Fruit fly (Drosophila melanogaster) whole organism, embryonic: ENCODE results near the gene CG5639.

Experiments
- Abd-B ChIP-seq: fragments of 200-800 bp; sonication (Bioruptor generic); optimal IDR thresholded peaks from 2 replicates; lab custom pipeline; 2018; ENCODE audit warnings: missing biosample characterization, mild to moderate bottlenecking, missing genetic modification characterization, moderate library complexity
- C15 ChIP-seq: fragments of 200-800 bp; sonication (Bioruptor generic); IDR thresholded peaks from 3 replicates; pipeline ENCODE4 v1.3.6; 2022; ENCODE audit warnings: missing biosample characterization, missing genetic modification characterization
- CG10543 ChIP-seq: fragments of 200-800 bp; sonication (Bioruptor generic); optimal IDR thresholded peaks from 3 replicates; lab custom pipeline; 2017; ENCODE audit warnings: missing biosample characterization, mild to moderate bottlenecking, missing genetic modification characterization, moderate library complexity
- CG12391 ChIP-seq: fragments of 200-800 bp; sonication (Bioruptor generic); optimal IDR thresholded peaks from 3 replicates; lab custom pipeline; 2018; ENCODE audit warnings: missing biosample characterization, mild to moderate bottlenecking, missing genetic modification characterization, moderate library complexity
- CG12744 ChIP-seq: fragments of 200-800 bp; sonication (Bioruptor generic); optimal IDR thresholded peaks from 2 replicates; lab custom pipeline; 2016; ENCODE audit warnings: missing biosample characterization, missing genetic modification characterization
- CG14710 ChIP-seq: fragments of 200-800 bp; sonication (Bioruptor generic); optimal IDR thresholded peaks from 3 replicates; lab custom pipeline; 2019; ENCODE audit warnings: missing biosample characterization, mild to moderate bottlenecking, missing genetic modification characterization, moderate library complexity
- CG2199 ChIP-seq: fragments of 200-800 bp; sonication (Bioruptor generic); IDR thresholded peaks from 3 replicates; pipeline ENCODE4 v1.3.6; 2022; ENCODE audit warnings: missing biosample characterization, missing genetic modification characterization
- CG2875 ChIP-seq: fragments of 200-800 bp; sonication (Bioruptor generic); optimal IDR thresholded peaks from 2 replicates; lab custom pipeline; 2017; ENCODE audit warnings: missing biosample characterization, mild to moderate bottlenecking, missing genetic modification characterization, missing genetic modification reagents
- CG2889 ChIP-seq: fragments of 200-800 bp; sonication (Bioruptor generic); IDR thresholded peaks from 3 replicates; pipeline ENCODE4 v1.3.6; 2022; ENCODE audit warnings: missing biosample characterization, missing genetic modification characterization
- CG30020 ChIP-seq: fragments of 200-800 bp; optimal IDR thresholded peaks from 2 replicates; lab custom pipeline; 2019; ENCODE audit warnings: missing biosample characterization, mild to moderate bottlenecking, missing genetic modification characterization, moderate library complexity
- CG32767 ChIP-seq: fragments of 200-800 bp; sonication (Bioruptor generic); IDR thresholded peaks from 2 replicates; pipeline ENCODE4 v1.3.6; 2022; ENCODE audit warnings: missing biosample characterization, missing genetic modification characterization
- CG4328 ChIP-seq: fragments of 200-800 bp; sonication (Bioruptor generic); optimal IDR thresholded peaks from 3 replicates; lab custom pipeline; 2017; ENCODE audit warnings: missing biosample characterization, missing genetic modification reagents, missing genetic modification characterization
- CG4424 ChIP-seq: fragments of 200-800 bp; sonication (Bioruptor generic); optimal IDR thresholded peaks from 3 replicates; lab custom pipeline; 2016; ENCODE audit warnings: missing biosample characterization, missing genetic modification characterization
- CG4617 ChIP-seq: fragments of 200-800 bp; sonication (Bioruptor generic); optimal IDR thresholded peaks from 3 replicates; lab custom pipeline; 2016; ENCODE audit warnings: missing biosample characterization, missing genetic modification characterization, borderline replicate concordance
- CG6654 ChIP-seq: fragments of 200-800 bp; sonication (Bioruptor generic); optimal IDR thresholded peaks from 2 replicates; lab custom pipeline; 2017; ENCODE audit warnings: missing biosample characterization, mild to moderate bottlenecking, missing genetic modification characterization
- CG6683 ChIP-seq: fragments of 200-800 bp; sonication (Bioruptor generic); optimal IDR thresholded peaks from 2 replicates; lab custom pipeline; 2017; ENCODE audit warnings: missing biosample characterization, mild to moderate bottlenecking, missing genetic modification characterization, missing genetic modification reagents
- CG8924 ChIP-seq: fragments of 200-800 bp; optimal IDR thresholded peaks from 3 replicates; lab custom pipeline; 2019; ENCODE audit warnings: missing biosample characterization, mild to moderate bottlenecking, missing genetic modification characterization, moderate library complexity
- CG9817 ChIP-seq: fragments of 200-800 bp; sonication (Bioruptor generic); optimal IDR thresholded peaks from 2 replicates; lab custom pipeline; 2018; ENCODE audit warnings: missing biosample characterization, mild to moderate bottlenecking, missing genetic modification characterization, moderate library complexity
- CG9932 ChIP-seq: fragments of 200-800 bp; sonication (Bioruptor generic); IDR thresholded peaks from 2 replicates; pipeline ENCODE4 v1.3.6; 2022; ENCODE audit warnings: missing biosample characterization, missing genetic modification characterization
- Deaf1 ChIP-seq: fragments of 200-800 bp; optimal IDR thresholded peaks from 3 replicates; lab custom pipeline; 2019; ENCODE audit warnings: missing biosample characterization, mild to moderate bottlenecking, missing genetic modification characterization, moderate library complexity
- Ets97D ChIP-seq: fragments of 200-800 bp; sonication (Bioruptor generic); optimal IDR thresholded peaks from 3 replicates; lab custom pipeline; 2016; ENCODE audit warnings: missing biosample characterization, missing genetic modification characterization
- Hey ChIP-seq: fragments of 200-800 bp; sonication (Bioruptor generic); optimal IDR thresholded peaks from 3 replicates; lab custom pipeline; 2018; ENCODE audit warnings: missing biosample characterization, mild to moderate bottlenecking, missing genetic modification characterization
- Med ChIP-seq: fragments of 200-800 bp; sonication (Bioruptor generic); peaks from one replicate; lab custom pipeline; 2016; ENCODE audit warnings: missing biosample characterization, missing genetic modification characterization, mild to moderate bottlenecking, inconsistent platforms, moderate library complexity
- Mrtf ChIP-seq: fragments of 200-800 bp; sonication (Bioruptor generic); IDR thresholded peaks from 3 replicates; pipeline ENCODE4 v1.3.6; 2022; ENCODE audit warnings: missing biosample characterization, missing genetic modification characterization
- Oaz ChIP-seq: fragments of 200-800 bp; sonication (Bioruptor generic); IDR thresholded peaks from 2 replicates; pipeline ENCODE4 v1.3.6; 2022; ENCODE audit warnings: missing biosample characterization, missing genetic modification characterization
- Ravus ChIP-seq: fragments of 200-800 bp; sonication (Bioruptor generic); IDR thresholded peaks from 2 replicates; pipeline ENCODE4 v1.3.6; 2022; ENCODE audit warnings: missing biosample characterization, missing genetic modification characterization
- Rfx ChIP-seq: fragments of 200-800 bp; sonication (Bioruptor generic); IDR thresholded peaks from 2 replicates; pipeline ENCODE4 v1.3.6; 2022; ENCODE audit warnings: missing biosample characterization, missing genetic modification characterization
- Rx ChIP-seq: fragments of 200-800 bp; sonication (Bioruptor generic); IDR thresholded peaks from 2 replicates; pipeline ENCODE4 v1.3.6; 2022; ENCODE audit warnings: missing biosample characterization, missing genetic modification characterization
- Scr ChIP-seq: fragments of 200-800 bp; sonication (Bioruptor generic); IDR thresholded peaks from 2 replicates; pipeline ENCODE4 v1.3.6; 2022; ENCODE audit warnings: missing biosample characterization, missing genetic modification characterization; ENCODE audit not compliant: partially characterized antibody
- Sry-β ChIP-seq: fragments of 200-800 bp; sonication (Bioruptor generic); optimal IDR thresholded peaks from 2 replicates; lab custom pipeline; 2018; ENCODE audit warnings: missing biosample characterization, mild to moderate bottlenecking, missing genetic modification characterization, moderate library complexity
- Stat92E ChIP-seq, 3 experiments: fragments of >200 bp in 2 of 3; fragments of 200-800 bp in 1 of 3; sonication (Bioruptor generic) in 1 of 3; optimal IDR thresholded peaks; 2 replicates each; lab custom pipeline; 2017 to 2019; ENCODE audit warnings: missing biosample characterization in 3 of 3, missing genetic modification characterization in 3 of 3, mild to moderate bottlenecking in 1 of 3, moderate library complexity in 1 of 3
- Vsx1 ChIP-seq: fragments of 200-800 bp; sonication (Bioruptor generic); optimal IDR thresholded peaks from 2 replicates; lab custom pipeline; 2017; ENCODE audit warnings: missing biosample characterization, mild to moderate bottlenecking, missing genetic modification characterization, missing genetic modification reagents
- YL-1 ChIP-seq: fragments of 200-800 bp; sonication (Bioruptor generic); optimal IDR thresholded peaks from 3 replicates; lab custom pipeline; 2017; ENCODE audit warnings: missing biosample characterization, mild to moderate bottlenecking, missing genetic modification characterization
- abd-A ChIP-seq: fragments of 200-800 bp; sonication (Bioruptor generic); optimal IDR thresholded peaks from 3 replicates; lab custom pipeline; 2019; ENCODE audit warnings: missing biosample characterization, mild to moderate bottlenecking, missing genetic modification characterization, moderate library complexity
- ac ChIP-seq: fragments of 200-800 bp; sonication (Bioruptor generic); optimal IDR thresholded peaks from 3 replicates; lab custom pipeline; 2017; ENCODE audit warnings: missing biosample characterization, mild to moderate bottlenecking, missing genetic modification characterization
- chn ChIP-seq: fragments of 200-800 bp; sonication (Bioruptor generic); optimal IDR thresholded peaks from 2 replicates; lab custom pipeline; 2016; ENCODE audit warnings: missing biosample characterization, missing genetic modification characterization
- corto ChIP-seq: fragments of 200-800 bp; sonication (Bioruptor generic); optimal IDR thresholded peaks from 2 replicates; lab custom pipeline; 2016; ENCODE audit warnings: missing biosample characterization, mild to moderate bottlenecking, missing genetic modification characterization, moderate library complexity
- crp ChIP-seq, 2 experiments: fragments of 200-800 bp; sonication (Bioruptor generic); optimal IDR thresholded peaks; 2 replicates in 1 of 2; 3 replicates in 1 of 2; lab custom pipeline; 2017; ENCODE audit warnings: missing biosample characterization in 2 of 2, missing genetic modification characterization in 2 of 2, mild to moderate bottlenecking in 1 of 2, moderate library complexity in 1 of 2
- emc ChIP-seq: fragments of 200-800 bp; sonication (Bioruptor generic); optimal IDR thresholded peaks from 2 replicates; lab custom pipeline; 2016; ENCODE audit warnings: missing biosample characterization, missing genetic modification characterization
- en ChIP-seq: fragments of 200-800 bp; sonication (Bioruptor generic); optimal IDR thresholded peaks from 2 replicates; lab custom pipeline; 2016; ENCODE audit warnings: missing biosample characterization, missing genetic modification characterization
- esg ChIP-seq: fragments of 200-800 bp; sonication (Bioruptor generic); conservative IDR thresholded peaks from 2 replicates; pipeline ENCODE4 v1.3.6; 2022; ENCODE audit warnings: missing biosample characterization, missing genetic modification characterization
- gt ChIP-seq: fragments of 200-800 bp; sonication (Bioruptor generic); IDR thresholded peaks from 2 replicates; pipeline ENCODE4 v1.3.6; 2022; ENCODE audit warnings: missing biosample characterization, missing genetic modification characterization
- her ChIP-seq: fragments of 200-800 bp; sonication (Bioruptor generic); optimal IDR thresholded peaks from 2 replicates; lab custom pipeline; 2016; ENCODE audit warnings: missing biosample characterization, missing genetic modification characterization
- nmo ChIP-seq: fragments of 200-800 bp; sonication (Bioruptor generic); optimal IDR thresholded peaks from 2 replicates; lab custom pipeline; 2018; ENCODE audit warnings: missing biosample characterization, mild to moderate bottlenecking, missing genetic modification characterization, moderate library complexity
- pfk ChIP-seq: fragments of 200-800 bp; sonication (Bioruptor generic); optimal IDR thresholded peaks from 2 replicates; lab custom pipeline; 2018; ENCODE audit warnings: missing biosample characterization, mild to moderate bottlenecking, missing genetic modification characterization, moderate library complexity
- salm ChIP-seq: fragments of 200-800 bp; sonication (Bioruptor generic); optimal IDR thresholded peaks from 2 replicates; lab custom pipeline; 2018; ENCODE audit warnings: missing biosample characterization, mild to moderate bottlenecking, missing genetic modification characterization
- schlank ChIP-seq: fragments of 200-800 bp; sonication (Bioruptor generic); optimal IDR thresholded peaks from 2 replicates; lab custom pipeline; 2018; ENCODE audit warnings: missing biosample characterization, mild to moderate bottlenecking, missing genetic modification characterization
- sr ChIP-seq: fragments of 200-800 bp; sonication (Bioruptor generic); IDR thresholded peaks from 3 replicates; pipeline ENCODE4 v1.3.6; 2022; ENCODE audit warnings: missing biosample characterization, missing genetic modification characterization
- vnd ChIP-seq: fragments of 200-800 bp; sonication (Bioruptor generic); IDR thresholded peaks from 3 replicates; pipeline ENCODE4 v1.3.6; 2022; ENCODE audit warnings: missing biosample characterization, missing genetic modification characterization; ENCODE audit not compliant: partially characterized antibody
- wdn ChIP-seq: fragments of 200-800 bp; sonication (Bioruptor generic); IDR thresholded peaks from 2 replicates; pipeline ENCODE4 v1.3.6; 2022; ENCODE audit warnings: missing biosample characterization, missing genetic modification characterization

Gene CG5639

dm6 chr3R:27554964-27555363, 41.0 kb downstream of the CG5639 start (continued):
- TF ChIP-seq Med (GFP tag; lab: Kevin White, UChicago) = peak; percentile 96
- TF ChIP-seq Deaf1 (tag; lab: Kevin White, UChicago) = no peak
- TF ChIP-seq CG2875 = peak; percentile 73
- peak; percentile 51 for TF ChIP-seq CG6683 (GFP tag; lab: Kevin White, UChicago)
- peak; percentile 83 for TF ChIP-seq salm
- TF ChIP-seq Ets97D (GFP tag; lab: Kevin White, UChicago) = peak; percentile 1
- TF ChIP-seq CG2199 (GFP tag; lab: Robert Waterston, UW) = peak; percentile 57; the same call in 1 of the 3 replicates
- TF ChIP-seq en (GFP tag; lab: Kevin White, UChicago) = peak; percentile 65
- no peak for TF ChIP-seq Stat92E (GFP tag; optimal IDR thresholded peaks at IDR 0.05; lab: Kevin White, UChicago)
- peak; percentile 62 for TF ChIP-seq CG6654 (GFP tag; lab: Kevin White, UChicago)
- TF ChIP-seq Scr (GFP tag; lab: Robert Waterston, UW) = no peak
- TF ChIP-seq chn = peak; percentile 69
- TF ChIP-seq her (GFP tag; lab: Kevin White, UChicago) = peak; percentile 34
- peak; percentile 53 for TF ChIP-seq ac (GFP tag; lab: Kevin White, UChicago)
- TF ChIP-seq CG8924 (tag; lab: Kevin White, UChicago) = peak; percentile 83
- peak in 1 of 2 experiments; percentile 17 for TF ChIP-seq crp (GFP tag; optimal IDR thresholded peaks at IDR 0.05; lab: Kevin White, UChicago)
- peak; percentile 77 for TF ChIP-seq Rfx (GFP tag; lab: Robert Waterston, UW)
- TF ChIP-seq CG9932 = peak; percentile 55
- peak; percentile 89 for TF ChIP-seq nmo (GFP tag; lab: Kevin White, UChicago)
- TF ChIP-seq C15 (GFP tag; lab: Robert Waterston, UW) = no peak
- peak; percentile 11; the same call in 1 of the 2 replicates for TF ChIP-seq Ravus (GFP tag; lab: Robert Waterston, UW)
- no peak for TF ChIP-seq pfk (GFP tag; lab: Kevin White, UChicago)
- peak; percentile 55 for TF ChIP-seq CG12744
- no peak for TF ChIP-seq corto (GFP tag; lab: Kevin White, UChicago)
- TF ChIP-seq Vsx1 (GFP tag; lab: Kevin White, UChicago) = peak; percentile 85
- TF ChIP-seq CG4424 = peak; percentile 87
- peak; percentile 69; the same call in 1 of the 3 replicates for TF ChIP-seq Mrtf
- peak; percentile 78 for TF ChIP-seq CG32767 (GFP tag; lab: Robert Waterston, UW)
- peak; percentile 40; the same call in 1 of the 2 replicates for TF ChIP-seq Oaz
- TF ChIP-seq CG12391 (tag; lab: Kevin White, UChicago) = peak; percentile 85
- TF ChIP-seq Rx (GFP tag; lab: Robert Waterston, UW) = peak; percentile 75
- TF ChIP-seq CG4328 (GFP tag; lab: Kevin White, UChicago) = peak; percentile 31
- peak; percentile 64 for TF ChIP-seq emc
- peak; percentile 32 for TF ChIP-seq CG4617
- TF ChIP-seq CG30020 (tag; lab: Kevin White, UChicago) = peak; percentile 35
- peak; percentile 74 for TF ChIP-seq wdn (GFP tag; lab: Robert Waterston, UW)
- TF ChIP-seq esg (GFP tag; lab: Robert Waterston, UW) = peak; percentile 74
- TF ChIP-seq vnd (GFP tag; lab: Robert Waterston, UW) = no peak
- peak; percentile 55; the same call in 1 of the 3 replicates for TF ChIP-seq sr
- no peak for TF ChIP-seq abd-A (tag; lab: Kevin White, UChicago)
- TF ChIP-seq CG10543 (GFP tag; lab: Kevin White, UChicago) = peak; percentile 41
- TF ChIP-seq Abd-B (GFP tag; lab: Kevin White, UChicago) = peak; percentile 73
- peak; percentile 19 for TF ChIP-seq Hey (tag; lab: Kevin White, UChicago)
- TF ChIP-seq Sry-β (GFP tag; lab: Kevin White, UChicago) = no peak
- TF ChIP-seq CG14710 = peak; percentile 81
- TF ChIP-seq YL-1 (GFP tag; lab: Kevin White, UChicago) = peak; percentile 33
- TF ChIP-seq CG9817 (tag; lab: Kevin White, UChicago) = peak; percentile 72
- 0 out of 3 replicates have a peak, but pooled peaks have one; percentile 47 for TF ChIP-seq CG2889 (GFP tag; lab: Robert Waterston, UW)
- TF ChIP-seq schlank (tag; lab: Kevin White, UChicago) = no peak
- no peak for TF ChIP-seq gt (GFP tag; lab: Robert Waterston, UW)
